Worm (Caenorhabditis elegans): Measurements from ENCODE around the gene cdr-7.

cdr-7 gene

ce11 chrV:12415656-12416055 lies 3.7 kb upstream of the cdr-7 start, which contains the start of gene cdr-2:
Gene cdr-2, minus strand, starts transcription at chrV:12415709.
- no peak for TF ChIP-seq pha-4 (tag; optimal IDR thresholded peaks at IDR 0.05)
- TF ChIP-seq nhr-12 (tag; optimal IDR thresholded peaks at IDR 0.05): no peak
- TF ChIP-seq M03D4.4 (tag; optimal IDR thresholded peaks at IDR 0.05): no peak
- TF ChIP-seq cnd-1 (tag; optimal IDR thresholded peaks at IDR 0.05): no peak
- TF ChIP-seq nhr-76 (tag; optimal IDR thresholded peaks at IDR 0.05): no peak
- TF ChIP-seq elt-1 (tag; optimal IDR thresholded peaks at IDR 0.05; ENCODE audit: borderline replicate concordance, insufficient read depth): no peak
- no peak for TF ChIP-seq nhr-28 (tag; optimal IDR thresholded peaks at IDR 0.05)
- TF ChIP-seq ceh-43 (GFP tag; optimal IDR thresholded peaks at IDR 0.05): no peak
- no peak for TF ChIP-seq unc-62 (GFP tag; optimal IDR thresholded peaks at IDR 0.05)
- no peak for TF ChIP-seq lin-13 (tag; optimal IDR thresholded peaks at IDR 0.05)
- TF ChIP-seq ceh-39 (tag; optimal IDR thresholded peaks at IDR 0.05): no peak
- no peak for TF ChIP-seq mab-5 (tag; optimal IDR thresholded peaks at IDR 0.05)

ce11 chrV:12414362-12414761 lies 2.4 kb upstream of the cdr-7 start:
- TF ChIP-seq lin-32 (GFP tag; optimal IDR thresholded peaks at IDR 0.05) (no peak), unc-39 (tag; optimal IDR thresholded peaks at IDR 0.05) (no peak), nhr-237 (tag; optimal IDR thresholded peaks at IDR 0.05) (no peak), sem-2 (GFP tag; optimal IDR thresholded peaks at IDR 0.05) (no peak), pha-4 (tag; optimal IDR thresholded peaks at IDR 0.05) (no peak), nhr-2 (tag; optimal IDR thresholded peaks at IDR 0.05) (no peak), ham-2 (GFP tag; optimal IDR thresholded peaks at IDR 0.05) (no peak), ces-1 (GFP tag; optimal IDR thresholded peaks at IDR 0.05) (no peak), ceh-39 (tag; optimal IDR thresholded peaks at IDR 0.05) (no peak), drap-1 (GFP tag; optimal IDR thresholded peaks at IDR 0.05) (no peak), elt-3 (tag; optimal IDR thresholded peaks at IDR 0.05) (no peak), nhr-28 (tag; optimal IDR thresholded peaks at IDR 0.05) (no peak), lsy-2 (tag; optimal IDR thresholded peaks at IDR 0.05) (no peak)

DNA sequence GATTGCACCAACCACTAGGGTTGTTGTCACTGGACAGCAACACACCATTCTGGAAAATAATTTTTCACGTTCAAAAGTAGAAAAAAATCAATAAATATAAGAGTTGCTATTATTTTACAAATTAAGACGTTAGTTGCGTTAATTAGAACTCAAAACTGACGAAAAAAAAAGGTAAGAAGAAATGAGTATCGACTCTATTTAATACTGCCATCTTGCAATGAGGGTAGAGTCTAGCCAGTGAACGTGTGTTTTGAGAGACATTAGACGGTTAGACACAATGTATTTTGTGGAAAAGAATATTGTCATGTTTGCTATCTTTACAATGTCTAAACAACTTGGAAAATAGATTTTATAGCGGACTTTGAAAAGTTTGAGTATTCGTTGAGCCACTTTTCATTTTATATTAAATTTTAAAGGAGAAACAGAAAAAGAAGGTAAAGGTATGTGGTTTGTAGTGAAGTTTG lies 1.8 kb upstream of the cdr-7 start, which contains the start of gene cdr-6:
Gene cdr-6, minus strand, starts transcription at position 51 of the 464 bp plus-strand sequence.
- TF ChIP-seq ces-1 (GFP tag; optimal IDR thresholded peaks at IDR 0.05) (peak; percentile 22), hlh-1 (tag; optimal IDR thresholded peaks at IDR 0.05) (no peak), nhr-237 (tag; optimal IDR thresholded peaks at IDR 0.05) (no peak), bed-3 (GFP tag; optimal IDR thresholded peaks at IDR 0.05) (no peak), mls-2 (tag; optimal IDR thresholded peaks at IDR 0.05) (no peak)

ce11 chrV:12412321-12412720 lies 408 bp upstream of the cdr-7 start:
- TF ChIP-seq mep-1 (tag; optimal IDR thresholded peaks at IDR 0.05) (no peak), M03D4.4 (tag; optimal IDR thresholded peaks at IDR 0.05) (no peak), flh-1 (GFP tag; optimal IDR thresholded peaks at IDR 0.05) (no peak), nhr-12 (tag; optimal IDR thresholded peaks at IDR 0.05) (no peak), tbx-8 (GFP tag; optimal IDR thresholded peaks at IDR 0.05) (no peak), pha-4 (tag; optimal IDR thresholded peaks at IDR 0.05) (no peak)

- TF ChIP-seq hlh-1 (tag; optimal IDR thresholded peaks at IDR 0.05) (no peak), zip-8 (tag; optimal IDR thresholded peaks at IDR 0.05) (no peak), unc-39 (tag; optimal IDR thresholded peaks at IDR 0.05) (no peak), ceh-43 (GFP tag; optimal IDR thresholded peaks at IDR 0.05) (no peak), nhr-2 (tag; optimal IDR thresholded peaks at IDR 0.05) (no peak), mab-5 (tag; optimal IDR thresholded peaks at IDR 0.05) (no peak), nhr-28 (tag; optimal IDR thresholded peaks at IDR 0.05) (no peak), unc-120 (tag; optimal IDR thresholded peaks at IDR 0.05; ENCODE audit: poor library complexity, severe bottlenecking) (no peak), cnd-1 (tag; optimal IDR thresholded peaks at IDR 0.05) (no peak), ceh-83 (GFP tag; optimal IDR thresholded peaks at IDR 0.05) (no peak), bed-3 (GFP tag; optimal IDR thresholded peaks at IDR 0.05) (no peak), ham-2 (GFP tag; optimal IDR thresholded peaks at IDR 0.05) (no peak), drap-1 (GFP tag; optimal IDR thresholded peaks at IDR 0.05) (no peak), nhr-76 (tag; optimal IDR thresholded peaks at IDR 0.05) (no peak)
Measured at ce11 chrV:12410416-12411001, 1.4 kb downstream of the cdr-7 start, which contains the start of gene hrg-2. Gene hrg-2, minus strand, starts transcription at chrV:12410513.

All from whole organism, mixed stage, embryonic.